Worm (Caenorhabditis elegans): Measurements from ENCODE around the gene ZK938.1.

- TF ChIP-seq pha-4 (tag; optimal IDR thresholded peaks at IDR 0.05) (no peak), nhr-76 (tag; optimal IDR thresholded peaks at IDR 0.05) (no peak), mep-1 (tag; optimal IDR thresholded peaks at IDR 0.05) (no peak), elt-3 (tag; optimal IDR thresholded peaks at IDR 0.05) (no peak), ham-2 (GFP tag; optimal IDR thresholded peaks at IDR 0.05) (no peak), lin-13 (tag; optimal IDR thresholded peaks at IDR 0.05) (no peak)
These were observed 39.5 kb downstream of the ZK938.1 start, which contains the start of gene old-1 for ce11 chrII:9868698-9869097.
